Worm (Caenorhabditis elegans): Measurements from ENCODE around the gene C24B5.4.

C24B5.4 gene

DNA sequence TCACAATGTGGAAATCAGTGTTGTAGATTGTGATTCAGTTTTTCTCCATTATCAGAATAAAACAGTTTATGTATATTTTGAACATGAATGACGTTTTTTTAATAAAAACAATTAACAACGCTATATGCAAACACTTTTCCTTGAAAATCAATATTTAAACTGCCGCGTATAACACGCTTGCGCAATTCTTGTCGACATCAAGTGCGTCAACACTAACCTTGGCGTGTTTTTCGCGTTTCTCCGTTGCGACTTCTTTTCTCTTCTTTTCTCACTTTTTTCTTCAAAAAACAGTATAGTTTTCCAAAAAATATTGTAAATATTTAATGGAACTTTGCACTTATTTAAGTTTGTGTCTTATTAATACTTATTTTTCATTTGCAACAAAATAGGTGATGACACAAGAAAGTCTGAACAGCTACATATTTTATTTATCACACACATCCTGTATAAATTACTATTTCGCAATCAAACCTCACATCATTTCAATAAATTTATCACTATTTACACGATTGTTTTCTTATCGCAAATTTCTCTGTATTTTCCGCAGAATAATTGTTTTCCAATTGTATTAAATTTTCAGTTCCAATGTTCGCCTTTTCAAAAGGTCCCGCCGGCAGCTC, 21.8 kb downstream of the C24B5.4 start, which contains the start of gene spas-1 (continued):
- TF ChIP-seq ama-1 (optimal IDR thresholded peaks at IDR 0.05) (no peak), ama-1 (GFP tag; optimal IDR thresholded peaks at IDR 0.05) (no peak), unc-62 (GFP tag; optimal IDR thresholded peaks at IDR 0.05) (no peak), nfyb-1 (GFP tag; IDR thresholded peaks at IDR 0.05) (peak; percentile 56; the same call in 1 of the 2 replicates), lag-1 (GFP tag; IDR thresholded peaks at IDR 0.05) (no peak), xnd-1 (tag; optimal IDR thresholded peaks at IDR 0.05) (peak; percentile 40), hlh-12 (tag; optimal IDR thresholded peaks at IDR 0.05) (no peak), B0035.1 (tag; optimal IDR thresholded peaks at IDR 0.05) (peak; percentile 10), ceh-40 (GFP tag; IDR thresholded peaks at IDR 0.05) (no peak), unc-130 (GFP tag; optimal IDR thresholded peaks at IDR 0.05) (no peak), madf-3 (GFP tag; IDR thresholded peaks at IDR 0.05) (0 out of 2 replicates have a peak, but pooled peaks have one; percentile 5), him-1 (tag; optimal IDR thresholded peaks at IDR 0.05) (peak; percentile 7), B0261.1 (tag; optimal IDR thresholded peaks at IDR 0.05) (no peak), mcd-1 (GFP tag; IDR thresholded peaks at IDR 0.05) (peak; percentile 84), madf-8 (GFP tag; conservative IDR thresholded peaks at IDR 0.05) (no peak; the same call in 1 of the 2 replicates), atf-7 (tag; optimal IDR thresholded peaks at IDR 0.05) (no peak), cebp-2 (GFP tag; IDR thresholded peaks at IDR 0.05) (no peak), akir-1 (GFP tag; optimal IDR thresholded peaks at IDR 0.05) (no peak), zim-3 (tag; optimal IDR thresholded peaks at IDR 0.05) (no peak), T07F8.4 (tag; optimal IDR thresholded peaks at IDR 0.05) (no peak), ekl-4 (GFP tag; IDR thresholded peaks at IDR 0.05) (peak; percentile 70; the same call in 1 of the 2 replicates), hlh-26 (GFP tag; conservative IDR thresholded peaks at IDR 0.05) (no peak), cebp-1 (GFP tag; IDR thresholded peaks at IDR 0.05) (0 out of 2 replicates have a peak, but pooled peaks have one; percentile 37), cebp-1 (tag; optimal IDR thresholded peaks at IDR 0.05) (peak; percentile 89), F33H1.4 (GFP tag; IDR thresholded peaks at IDR 0.05) (peak; percentile 52), ztf-28 (GFP tag; IDR thresholded peaks at IDR 0.05) (no peak), attf-3 (GFP tag; conservative IDR thresholded peaks at IDR 0.05) (0 out of 2 replicates have a peak, but pooled peaks have one; percentile 14), ztf-6 (GFP tag; IDR thresholded peaks at IDR 0.05) (no peak), Y53F4B.3 (GFP tag; IDR thresholded peaks at IDR 0.05) (no peak), F10E7.11 (tag; optimal IDR thresholded peaks at IDR 0.05) (no peak), repo-1 (tag; optimal IDR thresholded peaks at IDR 0.05) (peak; percentile 38), F49E8.2 (tag; optimal IDR thresholded peaks at IDR 0.05; ENCODE audit: insufficient read depth) (no peak), ztf-18 (tag; optimal IDR thresholded peaks at IDR 0.05) (peak; percentile 98), sptf-2 (GFP tag; optimal IDR thresholded peaks at IDR 0.05) (no peak), aptf-3 (GFP tag; IDR thresholded peaks at IDR 0.05) (no peak), somi-1 (GFP tag; optimal IDR thresholded peaks at IDR 0.05) (peak; percentile 25), ceh-100 (GFP tag; IDR thresholded peaks at IDR 0.05) (peak; percentile 34; the same call in 1 of the 2 replicates), ztf-22 (GFP tag; optimal IDR thresholded peaks at IDR 0.05) (no peak), nhr-90 (tag; optimal IDR thresholded peaks at IDR 0.05) (no peak), zfh-2 (GFP tag; conservative IDR thresholded peaks at IDR 0.05) (no peak), sea-2 (GFP tag; IDR thresholded peaks at IDR 0.05) (no peak), rcor-1 (GFP tag; IDR thresholded peaks at IDR 0.05) (peak; percentile 85), nhr-80 (tag; optimal IDR thresholded peaks at IDR 0.05) (peak; percentile 77), K12H6.12 (tag; optimal IDR thresholded peaks at IDR 0.05) (peak; percentile 48), F57A8.1 (GFP tag; optimal IDR thresholded peaks at IDR 0.05) (no peak), F39B2.1 (GFP tag; IDR thresholded peaks at IDR 0.05) (no peak), let-607 (tag; optimal IDR thresholded peaks at IDR 0.05) (peak in 1 of 2 experiments; percentile 47), Y56A3A.18 (GFP tag; IDR thresholded peaks at IDR 0.05) (peak; percentile 49; the same call in 1 of the 2 replicates), Y79H2A.3 (GFP tag; conservative IDR thresholded peaks at IDR 0.05) (no peak)

Data from whole organism, young adult.